Worm (Caenorhabditis elegans) whole organism, L3 larva: ENCODE data around the gene gcy-7.

Source experiments
- nhr-67 ChIP-seq: fragments of 150-350 bp; optimal IDR thresholded peaks from 2 replicates; lab custom pipeline; 2014; ENCODE audit warnings: missing biosample characterization, missing genetic modification characterization
- snpc-4 ChIP-seq: fragments of 150-350 bp; optimal IDR thresholded peaks from 2 replicates; lab custom pipeline; 2014; ENCODE audit warnings: missing biosample characterization, missing genetic modification characterization

DNA sequence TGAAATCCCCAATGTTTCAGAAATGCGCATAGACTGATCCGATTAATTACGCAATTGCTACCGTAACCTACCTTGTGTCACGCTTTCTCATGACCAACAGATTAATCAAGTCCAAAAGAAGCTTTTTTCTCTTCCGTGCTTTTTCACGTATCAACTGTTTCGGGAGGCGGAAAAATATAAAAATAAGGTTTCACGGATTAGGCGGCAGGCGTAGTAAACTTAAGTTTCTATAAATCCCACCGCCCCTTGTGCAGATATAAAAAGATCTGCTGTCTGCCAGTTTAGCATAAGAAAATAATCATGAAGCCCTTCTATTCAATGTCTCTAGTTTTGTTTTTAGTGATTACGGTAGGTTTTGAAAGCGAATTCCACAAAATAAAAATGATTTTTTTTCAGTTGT lies at the start of gene gcy-7:
- TF ChIP-seq snpc-4 (tag; lab: Kevin White, UChicago): no peak
- no peak for TF ChIP-seq nhr-67 (tag; lab: Kevin White, UChicago)
